Worm (Caenorhabditis elegans) whole organism, late embryonic: ENCODE measurements around the gene acs-3.

Experiments used
- T23F11.4 ChIP-seq: fragments of 200-800 bp; sonication (Bioruptor generic); optimal IDR thresholded peaks from 2 replicates; lab custom pipeline; 2018; ENCODE audit warnings: mild to moderate bottlenecking, missing genetic modification characterization, missing compliant biosample characterization
- ceh-2 ChIP-seq: sonication (generic microtip); optimal IDR thresholded peaks from 2 replicates; lab custom pipeline; 2016; ENCODE audit warnings: missing genotype, missing genetic modification characterization, missing compliant biosample characterization
- hlh-8 ChIP-seq: sonication (generic microtip); optimal IDR thresholded peaks from 2 replicates; lab custom pipeline; 2016; ENCODE audit warnings: missing genotype, missing genetic modification characterization, missing compliant biosample characterization
- lim-6 ChIP-seq: sonication (generic microtip); optimal IDR thresholded peaks from 2 replicates; lab custom pipeline; 2016; ENCODE audit warnings: missing genetic modification characterization, missing compliant biosample characterization
- madf-2 ChIP-seq: sonication (generic microtip); optimal IDR thresholded peaks from 2 replicates; lab custom pipeline; 2017; ENCODE audit warnings: missing genetic modification characterization, missing compliant biosample characterization
- nfya-1 ChIP-seq: sonication (generic microtip); optimal IDR thresholded peaks from 2 replicates; lab custom pipeline; 2017; ENCODE audit warnings: missing genetic modification characterization, mild to moderate bottlenecking, missing compliant biosample characterization, antibody characterized with exemption, moderate library complexity
- pat-9 ChIP-seq: fragments of 200-800 bp; sonication (Bioruptor generic); optimal IDR thresholded peaks from 2 replicates; lab custom pipeline; 2018; ENCODE audit warnings: mild to moderate bottlenecking, missing genetic modification characterization, moderate library complexity, missing compliant biosample characterization
- pha-4 ChIP-seq: fragments of 150-350 bp; optimal IDR thresholded peaks from 2 replicates; lab custom pipeline; 2018; ENCODE audit warnings: missing biosample characterization, missing genetic modification reagents, missing genetic modification characterization
- pros-1 ChIP-seq: fragments of 150-350 bp; optimal IDR thresholded peaks from 2 replicates; lab custom pipeline; 2014; ENCODE audit warnings: missing biosample characterization, missing genetic modification reagents, missing genetic modification characterization
- sox-4 ChIP-seq: sonication (generic microtip); optimal IDR thresholded peaks from 2 replicates; lab custom pipeline; 2017; ENCODE audit warnings: mild to moderate bottlenecking, missing genetic modification characterization, inconsistent platforms, missing compliant biosample characterization
- tbx-2 ChIP-seq: sonication (generic microtip); optimal IDR thresholded peaks from 2 replicates; lab custom pipeline; 2016; ENCODE audit warnings: missing genetic modification characterization, missing compliant biosample characterization

- TF ChIP-seq nfya-1 (no peak), hlh-8 (tag; lab: Kevin White, UChicago) (no peak), pat-9 (no peak), madf-2 (tag; lab: Kevin White, UChicago) (no peak), T23F11.4 (GFP tag; lab: Kevin White, UChicago) (no peak), lim-6 (tag; lab: Kevin White, UChicago) (no peak), tbx-2 (tag; lab: Kevin White, UChicago) (no peak), pros-1 (tag; lab: Kevin White, UChicago) (no peak), sox-4 (no peak), ceh-2 (tag; lab: Kevin White, UChicago) (no peak), pha-4 (tag; lab: Kevin White, UChicago) (no peak)
Observed at ce11 chrV:1964806-1965205, 4.5 kb upstream of the acs-3 start, which contains the start of gene srj-15.
